Fruit fly (Drosophila melanogaster) whole organism, embryonic: ENCODE measurements around the gene CG14022.

Source experiments
- Atf-2 ChIP-seq: fragments of 200-800 bp; sonication (Bioruptor generic); optimal IDR thresholded peaks from 2 replicates; lab custom pipeline; 2016; ENCODE audit warnings: missing biosample characterization, missing genetic modification characterization
- CG10147 ChIP-seq: fragments of 200-800 bp; sonication (Bioruptor generic); optimal IDR thresholded peaks from 2 replicates; lab custom pipeline; 2019; ENCODE audit warnings: missing biosample characterization, mild to moderate bottlenecking, missing genetic modification characterization, moderate library complexity
- CG12104 ChIP-seq: fragments of 200-800 bp; sonication (Bioruptor generic); optimal IDR thresholded peaks from 3 replicates; lab custom pipeline; 2016; ENCODE audit warnings: missing biosample characterization, missing genetic modification characterization
- CG12155 ChIP-seq: fragments of 200-800 bp; sonication (Bioruptor generic); optimal IDR thresholded peaks from 3 replicates; lab custom pipeline; 2016; ENCODE audit warnings: missing biosample characterization, missing genetic modification characterization
- CG12299 ChIP-seq: fragments of 200-800 bp; sonication (Bioruptor generic); optimal IDR thresholded peaks from 2 replicates; lab custom pipeline; 2018; ENCODE audit warnings: missing biosample characterization, mild to moderate bottlenecking, missing genetic modification characterization
- CG14441 ChIP-seq: fragments of 200-800 bp; sonication (Bioruptor generic); IDR thresholded peaks from 2 replicates; pipeline ENCODE4 v1.3.6; 2022; ENCODE audit warnings: missing biosample characterization, missing genetic modification characterization
- CG14965 ChIP-seq: fragments of 200-800 bp; sonication (Bioruptor generic); optimal IDR thresholded peaks from 2 replicates; lab custom pipeline; 2016; ENCODE audit warnings: missing biosample characterization, missing genetic modification characterization, borderline replicate concordance
- CG15514 ChIP-seq: fragments of 200-800 bp; sonication (Bioruptor generic); optimal IDR thresholded peaks from 3 replicates; lab custom pipeline; 2017; ENCODE audit warnings: missing biosample characterization, missing genetic modification characterization, mild to moderate bottlenecking, moderate library complexity, missing genetic modification reagents
- CG17912 ChIP-seq: fragments of 200-800 bp; sonication (Bioruptor generic); optimal IDR thresholded peaks from 2 replicates; lab custom pipeline; 2018; ENCODE audit warnings: missing biosample characterization, mild to moderate bottlenecking, missing genetic modification characterization
- CG2202 ChIP-seq: fragments of 200-800 bp; sonication (Bioruptor generic); optimal IDR thresholded peaks from 2 replicates; lab custom pipeline; 2018; ENCODE audit warnings: missing biosample characterization, mild to moderate bottlenecking, missing genetic modification characterization
- CG32772 ChIP-seq: fragments of 200-800 bp; sonication (Bioruptor generic); IDR thresholded peaks from 2 replicates; pipeline ENCODE4 v1.3.6; 2022; ENCODE audit warnings: missing biosample characterization, missing genetic modification characterization
- CG33557 ChIP-seq: fragments of 200-800 bp; sonication (Bioruptor generic); optimal IDR thresholded peaks from 2 replicates; lab custom pipeline; 2019; ENCODE audit warnings: missing biosample characterization, mild to moderate bottlenecking, missing genetic modification characterization, moderate library complexity
- CG4854 ChIP-seq: fragments of 200-800 bp; sonication (Bioruptor generic); optimal IDR thresholded peaks from 2 replicates; lab custom pipeline; 2016; ENCODE audit warnings: missing biosample characterization, missing genetic modification characterization, inconsistent platforms
- CG6654 ChIP-seq: fragments of 200-800 bp; sonication (Bioruptor generic); optimal IDR thresholded peaks from 2 replicates; lab custom pipeline; 2017; ENCODE audit warnings: missing biosample characterization, mild to moderate bottlenecking, missing genetic modification characterization
- CG8765 ChIP-seq: fragments of 200-800 bp; sonication (Bioruptor generic); IDR thresholded peaks from 2 replicates; pipeline ENCODE4 v1.3.6; 2022; ENCODE audit warnings: missing biosample characterization, missing genetic modification characterization
- CG9797 ChIP-seq: fragments of 200-800 bp; sonication (Bioruptor generic); optimal IDR thresholded peaks from 3 replicates; lab custom pipeline; 2018; ENCODE audit warnings: missing biosample characterization, mild to moderate bottlenecking, missing genetic modification characterization
- Camta ChIP-seq: fragments of 200-800 bp; sonication (Bioruptor generic); optimal IDR thresholded peaks from 2 replicates; lab custom pipeline; 2016; ENCODE audit warnings: missing biosample characterization, missing genetic modification characterization
- Dp ChIP-seq: fragments of 200-800 bp; sonication (Bioruptor generic); optimal IDR thresholded peaks from 2 replicates; lab custom pipeline; 2018; ENCODE audit warnings: missing biosample characterization, mild to moderate bottlenecking, missing genetic modification characterization, moderate library complexity
- ERR ChIP-seq: fragments of 200-800 bp; sonication (Bioruptor generic); optimal IDR thresholded peaks from 2 replicates; lab custom pipeline; 2016; ENCODE audit warnings: missing biosample characterization, missing genetic modification characterization
- HHEX ChIP-seq: fragments of 200-800 bp; sonication (Bioruptor generic); optimal IDR thresholded peaks from 3 replicates; lab custom pipeline; 2017; ENCODE audit warnings: missing biosample characterization, mild to moderate bottlenecking, missing genetic modification characterization, missing genetic modification reagents
- HLHmδ ChIP-seq: fragments of 200-800 bp; sonication (Bioruptor generic); optimal IDR thresholded peaks from 2 replicates; lab custom pipeline; 2018; ENCODE audit warnings: missing biosample characterization, mild to moderate bottlenecking, missing genetic modification characterization, moderate library complexity
- HmgZ ChIP-seq: fragments of 200-800 bp; sonication (Bioruptor generic); optimal IDR thresholded peaks from 2 replicates; lab custom pipeline; 2018; ENCODE audit warnings: missing biosample characterization, mild to moderate bottlenecking, missing genetic modification characterization
- Max ChIP-seq: fragments of 200-800 bp; sonication (Bioruptor generic); optimal IDR thresholded peaks from 2 replicates; lab custom pipeline; 2016; ENCODE audit warnings: missing biosample characterization, mild to moderate bottlenecking, missing genetic modification characterization
- Meics ChIP-seq: fragments of 200-800 bp; sonication (Bioruptor generic); optimal IDR thresholded peaks from 2 replicates; lab custom pipeline; 2017; ENCODE audit warnings: missing biosample characterization, mild to moderate bottlenecking, missing genetic modification characterization
- NC2α ChIP-seq: fragments of 200-800 bp; sonication (Bioruptor generic); optimal IDR thresholded peaks from 2 replicates; lab custom pipeline; 2016; ENCODE audit warnings: missing biosample characterization, missing genetic modification characterization
- Nf-YC ChIP-seq: fragments of 200-800 bp; optimal IDR thresholded peaks from 3 replicates; lab custom pipeline; 2019; ENCODE audit warnings: missing biosample characterization, mild to moderate bottlenecking, missing genetic modification characterization, moderate library complexity
- Sox100B ChIP-seq: fragments of 200-800 bp; sonication (Bioruptor generic); optimal IDR thresholded peaks from 3 replicates; lab custom pipeline; 2018; ENCODE audit warnings: missing biosample characterization, mild to moderate bottlenecking, missing genetic modification characterization
- Sry-δ ChIP-seq: fragments of 200-800 bp; sonication (Bioruptor generic); optimal IDR thresholded peaks from 2 replicates; lab custom pipeline; 2016; ENCODE audit warnings: missing biosample characterization, missing genetic modification characterization
- Xbp1 ChIP-seq: fragments of 200-800 bp; sonication (Bioruptor generic); optimal IDR thresholded peaks from 3 replicates; lab custom pipeline; 2016; ENCODE audit warnings: missing biosample characterization, mild to moderate bottlenecking, missing genetic modification characterization
- ap ChIP-seq: fragments of 200-800 bp; sonication (Bioruptor generic); IDR thresholded peaks from 2 replicates; pipeline ENCODE4 v1.3.6; 2022; ENCODE audit warnings: missing biosample characterization, missing genetic modification characterization
- ara ChIP-seq: fragments of 200-800 bp; sonication (Bioruptor generic); IDR thresholded peaks from 2 replicates; pipeline ENCODE4 v1.3.6; 2022; ENCODE audit warnings: missing biosample characterization, missing genetic modification characterization
- cad ChIP-seq: fragments of >200 bp; optimal IDR thresholded peaks from 2 replicates; lab custom pipeline; 2017; ENCODE audit warnings: missing biosample characterization, missing genetic modification characterization
- cato ChIP-seq: fragments of 200-800 bp; sonication (Bioruptor generic); optimal IDR thresholded peaks from 2 replicates; lab custom pipeline; 2016; ENCODE audit warnings: missing biosample characterization, missing genetic modification characterization, borderline replicate concordance
- croc ChIP-seq: fragments of 200-800 bp; sonication (Bioruptor generic); conservative IDR thresholded peaks from 3 replicates; pipeline ENCODE4 v1.3.6; 2022; ENCODE audit warnings: missing biosample characterization, missing genetic modification characterization
- ftz-f1 ChIP-seq: fragments of 200-800 bp; sonication (Bioruptor generic); optimal IDR thresholded peaks from 2 replicates; lab custom pipeline; 2016; ENCODE audit warnings: missing biosample characterization, missing genetic modification characterization
- gsb ChIP-seq: fragments of 200-800 bp; sonication (Bioruptor generic); IDR thresholded peaks from 2 replicates; pipeline ENCODE4 v1.3.6; 2022; ENCODE audit warnings: missing biosample characterization, missing genetic modification characterization
- gsb-n ChIP-seq: fragments of 200-800 bp; sonication (Bioruptor generic); optimal IDR thresholded peaks from 3 replicates; lab custom pipeline; 2018; ENCODE audit warnings: missing biosample characterization, mild to moderate bottlenecking, missing genetic modification characterization
- h ChIP-seq: fragments of >200 bp; optimal IDR thresholded peaks from 2 replicates; lab custom pipeline; 2017
- lov ChIP-seq, 2 experiments: fragments of 200-800 bp in 1 of 2; fragments of >200 bp in 1 of 2; sonication (Bioruptor generic) in 1 of 2; IDR thresholded peaks in 1 of 2; optimal IDR thresholded peaks in 1 of 2; 2 replicates in 1 of 2; 3 replicates in 1 of 2; pipeline versions ENCODE4 v1.3.6 to Lab custom; 2017 to 2022; ENCODE audit warnings: missing biosample characterization in 1 of 2, missing genetic modification characterization in 1 of 2
- luna ChIP-seq: fragments of 200-800 bp; sonication (Bioruptor generic); optimal IDR thresholded peaks from 2 replicates; lab custom pipeline; 2016; ENCODE audit warnings: missing biosample characterization, missing genetic modification characterization
- prd ChIP-seq, 3 experiments: fragments of >200 bp in 2 of 3; fragments of 200-800 bp in 1 of 3; sonication (Bioruptor generic) in 1 of 3; optimal IDR thresholded peaks in 2 of 3; IDR thresholded peaks in 1 of 3; 2 replicates in 2 of 3; 3 replicates in 1 of 3; pipeline versions ENCODE4 v1.3.6 to Lab custom; 2017 to 2022; ENCODE audit warnings: missing biosample characterization in 1 of 3, missing genetic modification characterization in 1 of 3
- scrt ChIP-seq: fragments of 200-800 bp; sonication (Bioruptor generic); optimal IDR thresholded peaks from 2 replicates; lab custom pipeline; 2018; ENCODE audit warnings: missing biosample characterization, mild to moderate bottlenecking, missing genetic modification characterization, moderate library complexity
- sima ChIP-seq: fragments of 200-800 bp; sonication (Bioruptor generic); optimal IDR thresholded peaks from 2 replicates; lab custom pipeline; 2016; ENCODE audit warnings: missing biosample characterization, missing genetic modification characterization
- sob ChIP-seq: fragments of 200-800 bp; sonication (Bioruptor generic); IDR thresholded peaks from 2 replicates; pipeline ENCODE4 v1.3.6; 2022; ENCODE audit warnings: missing biosample characterization, missing genetic modification characterization
- tap ChIP-seq: fragments of 200-800 bp; optimal IDR thresholded peaks from 3 replicates; lab custom pipeline; 2019; ENCODE audit warnings: missing biosample characterization, mild to moderate bottlenecking, missing genetic modification characterization, moderate library complexity
- tgo ChIP-seq: fragments of 200-800 bp; sonication (Bioruptor generic); IDR thresholded peaks from 3 replicates; pipeline ENCODE4 v1.3.6; 2022; ENCODE audit warnings: missing biosample characterization, missing genetic modification characterization
- tna ChIP-seq: fragments of 200-800 bp; sonication (Bioruptor generic); IDR thresholded peaks from 2 replicates; pipeline ENCODE4 v1.3.6; 2022; ENCODE audit warnings: missing biosample characterization, missing genetic modification characterization; ENCODE audit not compliant: partially characterized antibody
- tup ChIP-seq: fragments of 200-800 bp; sonication (Bioruptor generic); optimal IDR thresholded peaks from 2 replicates; lab custom pipeline; 2016; ENCODE audit warnings: missing biosample characterization, mild to moderate bottlenecking, missing genetic modification characterization, moderate library complexity
- vvl ChIP-seq: fragments of 200-800 bp; sonication (Bioruptor generic); IDR thresholded peaks from 2 replicates; pipeline ENCODE4 v1.3.6; 2022; ENCODE audit warnings: missing biosample characterization, missing genetic modification characterization
- yki ChIP-seq: fragments of >200 bp; optimal IDR thresholded peaks from 3 replicates; lab custom pipeline; 2018

The CG14022 gene

dm6 chr2L:5298978-5299627 is 29.6 kb downstream of the CG14022 start (continued):
- TF ChIP-seq ftz-f1 (GFP tag; lab: Kevin White, UChicago): no peak
- peak; percentile 44 for TF ChIP-seq CG12155 (GFP tag; lab: Kevin White, UChicago)
- TF ChIP-seq tgo (GFP tag; lab: Robert Waterston, UW): peak; percentile 71
- no peak for TF ChIP-seq Sry-δ (GFP tag; lab: Kevin White, UChicago)
- TF ChIP-seq HHEX (GFP tag; lab: Kevin White, UChicago): peak; percentile 69
- peak; percentile 91 for TF ChIP-seq gsb-n
- peak; percentile 40 for TF ChIP-seq Atf-2 (GFP tag; lab: Kevin White, UChicago)
- TF ChIP-seq sima (GFP tag; lab: Kevin White, UChicago): no peak
- TF ChIP-seq CG32772 (GFP tag; lab: Robert Waterston, UW): peak; percentile 77
- TF ChIP-seq h (lab: Kevin White, UChicago): no peak
- TF ChIP-seq ara (GFP tag; lab: Robert Waterston, UW): peak; percentile 80
- TF ChIP-seq CG9797 (GFP tag; lab: Kevin White, UChicago): no peak
- peak; percentile 76 for TF ChIP-seq Xbp1 (GFP tag; lab: Kevin White, UChicago)
- no peak for TF ChIP-seq yki (lab: Kevin White, UChicago)
- no peak for TF ChIP-seq NC2α (GFP tag; lab: Kevin White, UChicago)
- TF ChIP-seq croc: peak; percentile 74
- TF ChIP-seq CG14441: peak; percentile 61; the same call in 1 of the 2 replicates
- no peak for TF ChIP-seq CG17912
- peak; percentile 46 for TF ChIP-seq Max (GFP tag; lab: Kevin White, UChicago)
- peak; percentile 73 for TF ChIP-seq CG12299
- peak; percentile 71 for TF ChIP-seq sob (GFP tag; lab: Robert Waterston, UW)
- TF ChIP-seq CG15514 (GFP tag; lab: Kevin White, UChicago): peak; percentile 40
- peak; percentile 60 for TF ChIP-seq scrt (GFP tag; lab: Kevin White, UChicago)
- TF ChIP-seq ap (GFP tag; lab: Robert Waterston, UW): peak; percentile 74
- peak; percentile 70 for TF ChIP-seq Meics (GFP tag; lab: Kevin White, UChicago)
- TF ChIP-seq CG33557 (GFP tag; lab: Kevin White, UChicago): peak; percentile 76
- TF ChIP-seq HmgZ: peak; percentile 64
- peak; percentile 58 for TF ChIP-seq CG12104 (GFP tag; lab: Kevin White, UChicago)
- TF ChIP-seq tap: peak; percentile 84
- TF ChIP-seq Dp (GFP tag; lab: Kevin White, UChicago): no peak
- no peak for TF ChIP-seq tna (GFP tag; lab: Robert Waterston, UW)
- TF ChIP-seq luna (GFP tag; lab: Kevin White, UChicago): no peak
- peak; percentile 75 for TF ChIP-seq cato (GFP tag; lab: Kevin White, UChicago)
- TF ChIP-seq cad: no peak
- TF ChIP-seq CG2202 (tag; lab: Kevin White, UChicago): peak; percentile 84
- no peak for TF ChIP-seq HLHmδ (GFP tag; lab: Kevin White, UChicago)
- no peak for TF ChIP-seq lov (optimal IDR thresholded peaks at IDR 0.05; lab: Kevin White, UChicago)
- TF ChIP-seq lov (GFP tag; IDR thresholded peaks at IDR 0.05; lab: Robert Waterston, UW): no peak
- no peak for TF ChIP-seq CG8765
- TF ChIP-seq CG10147: peak; percentile 40
- no peak for TF ChIP-seq CG14965 (GFP tag; lab: Kevin White, UChicago)
- TF ChIP-seq tup (GFP tag; lab: Kevin White, UChicago): peak; percentile 16
- no peak for TF ChIP-seq prd (optimal IDR thresholded peaks at IDR 0.05; lab: Kevin White, UChicago)
- peak; percentile 75 for TF ChIP-seq prd (GFP tag; IDR thresholded peaks at IDR 0.05; lab: Robert Waterston, UW)
- TF ChIP-seq vvl: peak; percentile 87
- TF ChIP-seq CG4854 (GFP tag; lab: Kevin White, UChicago): peak; percentile 49
- peak; percentile 1 for TF ChIP-seq ERR (GFP tag; lab: Kevin White, UChicago)
- no peak for TF ChIP-seq gsb (GFP tag; lab: Robert Waterston, UW)
- peak; percentile 88 for TF ChIP-seq Sox100B
- TF ChIP-seq CG6654 (GFP tag; lab: Kevin White, UChicago): peak; percentile 56
- peak; percentile 67 for TF ChIP-seq Camta
- peak; percentile 43 for TF ChIP-seq Nf-YC
